Worm (Caenorhabditis elegans): ENCODE results near the gene Y51A2B.4.

ce11 chrV:18344194-18344593, 44.8 kb downstream of the Y51A2B.4 start:
- TF ChIP-seq lin-15B (tag; optimal IDR thresholded peaks at IDR 0.05) (no peak), snpc-4 (tag; optimal IDR thresholded peaks at IDR 0.05) (no peak), ztf-4 (tag; optimal IDR thresholded peaks at IDR 0.05) (no peak), elt-2 (tag; optimal IDR thresholded peaks at IDR 0.05) (no peak), skn-1 (tag; optimal IDR thresholded peaks at IDR 0.05) (no peak), nhr-11 (tag; optimal IDR thresholded peaks at IDR 0.05) (no peak), nhr-43 (tag; optimal IDR thresholded peaks at IDR 0.05; ENCODE audit: poor library complexity, severe bottlenecking) (no peak), unc-62 (GFP tag; optimal IDR thresholded peaks at IDR 0.05) (no peak), pha-4 (tag; optimal IDR thresholded peaks at IDR 0.05) (no peak), nhr-76 (tag; optimal IDR thresholded peaks at IDR 0.05) (no peak), egl-27 (tag; optimal IDR thresholded peaks at IDR 0.05) (no peak), ceh-82 (tag; optimal IDR thresholded peaks at IDR 0.05) (no peak), fos-1 (tag; optimal IDR thresholded peaks at IDR 0.05) (no peak)

Measured in whole organism, L3 larva.